Worm (Caenorhabditis elegans) whole organism, L2 larva: Measurements from ENCODE around the gene EEED8.3.

Experiments used
- F13H6.1 ChIP-seq: sonication (generic microtip); optimal IDR thresholded peaks from 2 replicates; lab custom pipeline; 2016; ENCODE audit warnings: missing genetic modification characterization, missing compliant biosample characterization
- R02D3.7 ChIP-seq: fragments of 150-350 bp; optimal IDR thresholded peaks from 2 replicates; lab custom pipeline; 2014; ENCODE audit warnings: missing biosample characterization, missing genetic modification characterization
- Y55F3AM.14 ChIP-seq: fragments of 200-800 bp; sonication (Bioruptor generic); optimal IDR thresholded peaks from 2 replicates; lab custom pipeline; 2018; ENCODE audit warnings: mild to moderate bottlenecking, missing genetic modification characterization, missing compliant biosample characterization
- alr-1 ChIP-seq: fragments of 150-350 bp; optimal IDR thresholded peaks from 2 replicates; lab custom pipeline; 2014; ENCODE audit warnings: missing biosample characterization, missing genetic modification characterization
- aly-2 ChIP-seq: fragments of 150-350 bp; optimal IDR thresholded peaks from 2 replicates; lab custom pipeline; 2014; ENCODE audit warnings: missing biosample characterization, missing genetic modification characterization
- ama-1 ChIP-seq: fragments of 150-350 bp; optimal IDR thresholded peaks from 2 replicates; lab custom pipeline; 2018; ENCODE audit warnings: inconsistent platforms
- blmp-1 ChIP-seq: sonication (generic microtip); optimal IDR thresholded peaks from 2 replicates; lab custom pipeline; 2017; ENCODE audit warnings: missing genetic modification characterization, mild to moderate bottlenecking, missing compliant biosample characterization, antibody characterized with exemption, moderate library complexity; ENCODE audit not compliant: insufficient read depth
- ceh-16 ChIP-seq: fragments of 150-350 bp; optimal IDR thresholded peaks from 2 replicates; lab custom pipeline; 2014; ENCODE audit warnings: missing biosample characterization, missing genetic modification characterization
- crh-2 ChIP-seq: sonication (generic microtip); optimal IDR thresholded peaks from 2 replicates; lab custom pipeline; 2017; ENCODE audit warnings: missing biosample characterization, missing genetic modification characterization
- dmd-4 ChIP-seq: sonication (generic microtip); optimal IDR thresholded peaks from 2 replicates; lab custom pipeline; 2017; ENCODE audit warnings: missing biosample characterization, missing genetic modification characterization
- egl-27 ChIP-seq: sonication (generic microtip); optimal IDR thresholded peaks from 3 replicates; lab custom pipeline; 2017; ENCODE audit warnings: missing biosample characterization, missing genetic modification reagents, missing genetic modification characterization
- elt-1 ChIP-seq: fragments of 150-350 bp; optimal IDR thresholded peaks from 2 replicates; lab custom pipeline; 2014; ENCODE audit warnings: missing biosample characterization, missing genetic modification characterization
- elt-3 ChIP-seq: sonication (generic microtip); optimal IDR thresholded peaks from 2 replicates; lab custom pipeline; 2017; ENCODE audit warnings: missing biosample characterization, missing genetic modification characterization
- fos-1 ChIP-seq: fragments of 150-350 bp; optimal IDR thresholded peaks from 2 replicates; lab custom pipeline; 2014; ENCODE audit warnings: missing biosample characterization, missing genetic modification characterization
- gmeb-1 ChIP-seq: fragments of 150-350 bp; optimal IDR thresholded peaks from 2 replicates; lab custom pipeline; 2014; ENCODE audit warnings: missing biosample characterization, missing genetic modification characterization
- lin-11 ChIP-seq: fragments of 150-350 bp; sonication (generic microtip); optimal IDR thresholded peaks from 2 replicates; lab custom pipeline; 2014; ENCODE audit warnings: missing biosample characterization, missing genetic modification characterization, inconsistent platforms, mixed read lengths
- lin-13 ChIP-seq: fragments of 150-350 bp; optimal IDR thresholded peaks from 2 replicates; lab custom pipeline; 2014; ENCODE audit warnings: missing biosample characterization, missing genetic modification reagents, missing genetic modification characterization
- lin-39 ChIP-seq: fragments of 150-350 bp; optimal IDR thresholded peaks from 2 replicates; lab custom pipeline; 2014; ENCODE audit warnings: missing biosample characterization, missing genetic modification reagents, missing genetic modification characterization
- lsy-2 ChIP-seq, 2 experiments: fragments of 150-350 bp in 1 of 2; sonication (generic microtip) in 1 of 2; optimal IDR thresholded peaks; 2 replicates each; lab custom pipeline; 2014 to 2017; ENCODE audit warnings: missing biosample characterization in 2 of 2, missing genetic modification characterization in 2 of 2
- mbf-1 ChIP-seq: sonication (generic microtip); optimal IDR thresholded peaks from 2 replicates; lab custom pipeline; 2017; ENCODE audit warnings: missing biosample characterization, missing genetic modification characterization
- mdl-1 ChIP-seq, 2 experiments: fragments of 150-350 bp in 1 of 2; sonication (generic microtip) in 1 of 2; optimal IDR thresholded peaks; 2 replicates each; lab custom pipeline; 2017; ENCODE audit warnings: missing biosample characterization in 2 of 2, missing genetic modification characterization in 2 of 2
- nhr-10 ChIP-seq: sonication (generic microtip); optimal IDR thresholded peaks from 2 replicates; lab custom pipeline; 2017; ENCODE audit warnings: missing biosample characterization, missing genetic modification characterization
- nhr-11 ChIP-seq: fragments of 150-350 bp; optimal IDR thresholded peaks from 2 replicates; lab custom pipeline; 2014; ENCODE audit warnings: missing biosample characterization, missing genetic modification characterization
- nhr-12 ChIP-seq: fragments of 150-350 bp; optimal IDR thresholded peaks from 2 replicates; lab custom pipeline; 2014; ENCODE audit warnings: missing biosample characterization, missing genetic modification characterization
- nhr-129 ChIP-seq: fragments of 150-350 bp; optimal IDR thresholded peaks from 2 replicates; lab custom pipeline; 2014; ENCODE audit warnings: missing biosample characterization, missing genetic modification characterization
- nhr-23 ChIP-seq: fragments of 150-350 bp; optimal IDR thresholded peaks from 2 replicates; lab custom pipeline; 2014; ENCODE audit warnings: missing biosample characterization, missing genetic modification reagents, missing genetic modification characterization
- nhr-237 ChIP-seq: fragments of 150-350 bp; optimal IDR thresholded peaks from 2 replicates; lab custom pipeline; 2014; ENCODE audit warnings: missing biosample characterization, missing genetic modification characterization
- nhr-25 ChIP-seq: fragments of 150-350 bp; sonication (generic microtip); optimal IDR thresholded peaks from 3 replicates; lab custom pipeline; 2014; ENCODE audit warnings: missing biosample characterization, missing genetic modification characterization
- nhr-6 ChIP-seq: fragments of 150-350 bp; optimal IDR thresholded peaks from 2 replicates; lab custom pipeline; 2014; ENCODE audit warnings: missing biosample characterization, missing genetic modification characterization
- peb-1 ChIP-seq: fragments of 150-350 bp; optimal IDR thresholded peaks from 2 replicates; lab custom pipeline; 2014; ENCODE audit warnings: missing biosample characterization, missing genetic modification characterization
- sem-4 ChIP-seq: fragments of 150-350 bp; optimal IDR thresholded peaks from 2 replicates; lab custom pipeline; 2014; ENCODE audit warnings: missing biosample characterization, missing genetic modification reagents, missing genetic modification characterization
- skn-1 ChIP-seq: sonication (generic microtip); optimal IDR thresholded peaks from 2 replicates; lab custom pipeline; 2017; ENCODE audit warnings: missing biosample characterization, missing genetic modification characterization
- sma-3 ChIP-seq: sonication (generic microtip); optimal IDR thresholded peaks from 2 replicates; lab custom pipeline; 2016; ENCODE audit warnings: missing genetic modification reagents, missing genetic modification characterization, missing compliant biosample characterization
- sma-9 ChIP-seq, 2 experiments: fragments of 150-350 bp in 1 of 2; sonication (generic microtip) in 1 of 2; optimal IDR thresholded peaks; 2 replicates each; lab custom pipeline; 2014 to 2016; ENCODE audit warnings: missing genetic modification characterization in 2 of 2, mild to moderate bottlenecking in 1 of 2, missing biosample characterization in 1 of 2, missing compliant biosample characterization in 1 of 2, missing genetic modification reagents in 1 of 2, moderate library complexity in 1 of 2
- snpc-4 ChIP-seq: fragments of 150-350 bp; optimal IDR thresholded peaks from 2 replicates; lab custom pipeline; 2014; ENCODE audit warnings: missing biosample characterization, missing genetic modification characterization
- unc-55 ChIP-seq: fragments of 150-350 bp; sonication (generic microtip); optimal IDR thresholded peaks from 3 replicates; lab custom pipeline; 2014; ENCODE audit warnings: missing biosample characterization, missing genetic modification reagents, missing genetic modification characterization
- zag-1 ChIP-seq: fragments of 150-350 bp; optimal IDR thresholded peaks from 2 replicates; lab custom pipeline; 2014; ENCODE audit warnings: missing biosample characterization, missing genetic modification characterization
- ztf-1 ChIP-seq: fragments of 200-800 bp; sonication (Bioruptor generic); conservative IDR thresholded peaks from 2 replicates; pipeline ENCODE4 v1.3.6; 2022; ENCODE audit warnings: missing genetic modification characterization, missing compliant biosample characterization
- ztf-11 ChIP-seq: sonication (generic microtip); optimal IDR thresholded peaks from 2 replicates; lab custom pipeline; 2017; ENCODE audit warnings: missing biosample characterization, missing genetic modification characterization
- ztf-4 ChIP-seq: fragments of 150-350 bp; optimal IDR thresholded peaks from 2 replicates; lab custom pipeline; 2014; ENCODE audit warnings: missing biosample characterization, missing genetic modification characterization

EEED8.3 gene

ce11 chrII:5414040-5414439, at the start of gene EEED8.3, which contains the start of gene EEED8.14:
Gene EEED8.3 (plus strand): TSS chrII:5414276.
Gene EEED8.14 (minus strand): TSS chrII:5414052.
- TF ChIP-seq egl-27 (tag; lab: Kevin White, UChicago) = no peak
- no peak for TF ChIP-seq sma-9 (GFP tag; optimal IDR thresholded peaks at IDR 0.05; lab: Kevin White, UChicago)
- no peak for TF ChIP-seq sma-9 (tag; optimal IDR thresholded peaks at IDR 0.05; lab: Kevin White, UChicago)
- no peak for TF ChIP-seq unc-55 (GFP tag; lab: Kevin White, UChicago)
- TF ChIP-seq nhr-237 (tag; lab: Kevin White, UChicago) = no peak
- TF ChIP-seq ztf-11 = no peak
- no peak for TF ChIP-seq nhr-129 (tag; lab: Kevin White, UChicago)
- no peak for TF ChIP-seq fos-1 (tag; lab: Kevin White, UChicago)
- no peak for TF ChIP-seq crh-2 (tag; lab: Kevin White, UChicago)
- no peak for TF ChIP-seq Y55F3AM.14 (GFP tag; lab: Kevin White, UChicago)
- TF ChIP-seq dmd-4 (tag; lab: Kevin White, UChicago) = no peak

DNA sequence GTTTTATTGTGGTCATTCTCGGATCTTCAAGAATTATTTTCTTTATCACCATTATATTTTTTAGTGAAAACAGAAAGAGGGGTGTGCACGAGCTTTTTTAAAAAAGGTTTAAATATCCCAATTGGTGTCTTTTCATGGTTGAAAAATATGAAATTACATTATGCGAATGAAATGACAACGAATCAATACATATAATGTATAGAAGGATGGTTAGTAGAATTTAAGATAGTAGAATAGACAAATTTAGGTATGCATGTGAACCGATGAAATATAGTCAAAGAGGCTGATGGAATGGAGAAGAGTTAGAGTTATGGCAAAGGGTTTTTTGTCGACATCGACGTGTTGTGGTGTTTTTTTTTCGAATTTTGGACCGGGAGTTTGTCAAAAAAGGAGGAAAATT, 49.6 kb upstream of the EEED8.3 start:
- TF ChIP-seq nhr-11 (tag; lab: Kevin White, UChicago) (no peak), lsy-2 (tag; optimal IDR thresholded peaks at IDR 0.05; lab: Kevin White, UChicago) (no peak), nhr-237 (tag; lab: Kevin White, UChicago) (no peak), elt-1 (no peak), ztf-1 (no peak), zag-1 (tag; lab: Kevin White, UChicago) (no peak), dmd-4 (tag; lab: Kevin White, UChicago) (no peak), lin-11 (no peak), ceh-16 (tag; lab: Kevin White, UChicago) (no peak), lin-13 (GFP tag; lab: Kevin White, UChicago) (no peak), R02D3.7 (no peak), nhr-23 (tag; lab: Kevin White, UChicago) (no peak), nhr-12 (tag; lab: Kevin White, UChicago) (no peak), ama-1 (lab: Kevin White, UChicago) (no peak), mbf-1 (tag; lab: Kevin White, UChicago) (no peak), elt-3 (tag; lab: Kevin White, UChicago) (no peak), sma-3 (no peak), nhr-10 (no peak)

ce11 chrII:5365645-5366044, 48.4 kb upstream of the EEED8.3 start, which contains the start of gene F09E5.16:
Gene F09E5.16 (minus strand): TSS chrII:5365745.
- TF ChIP-seq ztf-11 (no peak), aly-2 (tag; lab: Kevin White, UChicago) (no peak), sma-9 (GFP tag; optimal IDR thresholded peaks at IDR 0.05; lab: Kevin White, UChicago) (no peak), sma-9 (tag; optimal IDR thresholded peaks at IDR 0.05; lab: Kevin White, UChicago) (no peak), egl-27 (tag; lab: Kevin White, UChicago) (no peak), lsy-2 (tag; optimal IDR thresholded peaks at IDR 0.05; lab: Kevin White, UChicago) (no peak), ztf-4 (tag; lab: Kevin White, UChicago) (no peak), lin-13 (GFP tag; lab: Kevin White, UChicago) (no peak), sem-4 (tag; lab: Kevin White, UChicago) (no peak), nhr-12 (tag; lab: Kevin White, UChicago) (no peak), nhr-6 (tag; lab: Kevin White, UChicago) (no peak), dmd-4 (tag; lab: Kevin White, UChicago) (no peak), zag-1 (tag; lab: Kevin White, UChicago) (no peak), ceh-16 (tag; lab: Kevin White, UChicago) (no peak), peb-1 (no peak)

DNA sequence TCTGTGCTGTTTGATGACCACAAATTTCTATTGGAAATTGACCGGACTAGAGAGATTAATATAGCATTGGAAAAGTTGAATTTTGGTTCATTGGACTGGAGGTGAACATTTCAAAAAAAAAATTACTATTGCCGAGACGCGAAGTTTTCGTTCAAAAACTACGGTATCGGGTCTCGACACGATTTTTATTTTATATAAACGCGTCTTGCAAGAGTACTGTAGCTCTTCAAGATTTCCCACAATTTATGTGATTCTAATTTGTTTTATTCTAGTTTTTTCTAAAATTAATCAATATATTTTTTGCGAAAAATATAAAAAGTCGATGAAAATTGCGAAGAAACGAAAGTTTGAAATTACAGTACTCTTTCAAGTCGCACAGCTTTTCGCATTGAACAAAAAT, 43.4 kb upstream of the EEED8.3 start, which contains the start of gene F09E5.12:
Gene F09E5.12 (minus strand): TSS at position 101 of the 400 bp plus-strand sequence.
- no peak for TF ChIP-seq nhr-237 (tag; lab: Kevin White, UChicago)
- TF ChIP-seq ceh-16 (tag; lab: Kevin White, UChicago) = no peak
- no peak for TF ChIP-seq lin-13 (GFP tag; lab: Kevin White, UChicago)
- no peak for TF ChIP-seq nhr-10
- no peak for TF ChIP-seq skn-1

DNA sequence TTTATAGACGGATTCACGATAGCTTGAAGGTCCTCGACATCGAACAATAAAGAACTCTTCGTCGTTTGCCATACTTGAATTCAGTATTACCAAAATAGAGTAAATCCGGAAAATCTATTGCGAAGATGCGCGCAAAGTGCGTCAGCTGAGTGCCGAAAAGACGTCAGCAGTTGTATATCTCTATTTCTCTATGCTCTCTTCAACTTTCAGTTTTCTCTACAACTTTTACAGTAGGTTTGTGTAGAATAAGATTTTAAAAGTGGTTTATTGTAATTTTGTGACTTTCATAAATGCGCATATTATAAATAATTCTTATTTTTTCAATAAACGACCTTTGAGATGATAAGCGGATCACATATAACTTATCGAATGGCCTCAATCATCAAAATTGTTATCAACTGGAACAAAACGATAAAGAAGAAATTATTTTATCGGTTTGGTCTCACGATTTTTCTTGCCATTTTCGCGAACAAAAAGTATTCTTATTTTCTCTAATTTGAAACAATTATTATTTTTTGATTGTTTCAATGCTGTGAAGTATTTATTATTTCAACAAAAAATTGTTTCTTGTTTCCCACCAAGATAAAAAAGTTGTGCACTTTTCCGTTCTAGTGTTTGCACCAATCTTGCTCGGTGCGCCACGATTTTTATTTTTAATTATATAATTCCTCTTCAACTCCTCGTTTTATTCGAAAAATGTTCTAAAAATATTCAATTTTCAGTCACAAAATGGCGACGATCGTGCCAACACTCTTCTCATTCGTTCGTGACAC, 40.6 kb upstream of the EEED8.3 start, which contains the start of the genes agt-2 and F09E5.3:
Gene agt-2 (minus strand): TSS at position 553 of the 773 bp plus-strand sequence.
Gene F09E5.3 (plus strand): TSS at position 723 of the 773 bp plus-strand sequence.
- peak; percentile 92 for TF ChIP-seq gmeb-1 (tag; lab: Kevin White, UChicago)
- no peak for TF ChIP-seq elt-3 (tag; lab: Kevin White, UChicago)
- TF ChIP-seq nhr-10 = peak; percentile 37
- TF ChIP-seq nhr-12 (tag; lab: Kevin White, UChicago) = peak; percentile 55
- peak; percentile 92 for TF ChIP-seq fos-1 (tag; lab: Kevin White, UChicago)
- TF ChIP-seq sma-3 = peak; percentile 89
- no peak for TF ChIP-seq mbf-1 (tag; lab: Kevin White, UChicago)
- peak; percentile 81 for TF ChIP-seq egl-27 (tag; lab: Kevin White, UChicago)
- TF ChIP-seq mdl-1 (tag; optimal IDR thresholded peaks at IDR 0.05; lab: Kevin White, UChicago) = peak in 1 of 2 experiments; percentile 54
- no peak for TF ChIP-seq peb-1
- TF ChIP-seq blmp-1 = peak; percentile 63
- TF ChIP-seq nhr-11 (tag; lab: Kevin White, UChicago) = no peak
- TF ChIP-seq nhr-6 (tag; lab: Kevin White, UChicago) = peak; percentile 92
- TF ChIP-seq nhr-25 (tag; lab: Kevin White, UChicago) = peak; percentile 96
- TF ChIP-seq sma-9 (GFP tag; optimal IDR thresholded peaks at IDR 0.05; lab: Kevin White, UChicago) = peak; percentile 95
- no peak for TF ChIP-seq sma-9 (tag; optimal IDR thresholded peaks at IDR 0.05; lab: Kevin White, UChicago)
- TF ChIP-seq ztf-1 = no peak
- no peak for TF ChIP-seq lin-39 (tag; lab: Kevin White, UChicago)
- no peak for TF ChIP-seq alr-1 (tag; lab: Kevin White, UChicago)
- peak; percentile 82 for TF ChIP-seq snpc-4 (tag; lab: Kevin White, UChicago)
- TF ChIP-seq dmd-4 (tag; lab: Kevin White, UChicago) = no peak
- TF ChIP-seq F13H6.1 (tag; lab: Kevin White, UChicago) = peak; percentile 92
